Worm (Caenorhabditis elegans) whole organism, dauer: ENCODE results near the gene col-107.

Experiments used
- unc-62 ChIP-seq: sonication (generic microtip); optimal IDR thresholded peaks from 2 replicates; lab custom pipeline; 2017; ENCODE audit warnings: missing biosample characterization, missing genetic modification reagents, missing genetic modification characterization

col-107 gene

ce11 chrIV:1559931-1560330 is 11.4 kb downstream of the col-107 start, which contains the start of gene Y41D4B.17:
TSS of gene Y41D4B.17 (plus strand) at chrIV:1560104.
- no peak for TF ChIP-seq unc-62 (GFP tag; lab: Kevin White, UChicago)

- TF ChIP-seq unc-62 (GFP tag; lab: Kevin White, UChicago): no peak
These were observed 13.4 kb downstream of the col-107 start, which contains the start of gene hpo-6 for ce11 chrIV:1561884-1562283. TSS of gene hpo-6 (plus strand) at chrIV:1562184.

ce11 chrIV:1563476-1564131 is 15.1 kb downstream of the col-107 start, which contains the start of gene Y41D4B.15:
TSS of gene Y41D4B.15 (plus strand) at chrIV:1564081.
- no peak for TF ChIP-seq unc-62 (GFP tag; lab: Kevin White, UChicago)

- TF ChIP-seq unc-62 (GFP tag; lab: Kevin White, UChicago): no peak
These were observed 17.2 kb downstream of the col-107 start for ce11 chrIV:1565725-1566124.

ce11 chrIV:1567577-1567976 is 19.1 kb downstream of the col-107 start:
- TF ChIP-seq unc-62 (GFP tag; lab: Kevin White, UChicago): no peak

ce11 chrIV:1576731-1577130 is 28.2 kb downstream of the col-107 start, which contains the start of gene Y41D4B.14:
TSS of gene Y41D4B.14 (plus strand) at chrIV:1577031.
- TF ChIP-seq unc-62 (GFP tag; lab: Kevin White, UChicago): no peak

- no peak for TF ChIP-seq unc-62 (GFP tag; lab: Kevin White, UChicago)
These were observed 47.3 kb downstream of the col-107 start, which contains the start of gene npp-8 for ce11 chrIV:1595802-1596201. TSS of gene npp-8 (minus strand) at chrIV:1595824.

- no peak for TF ChIP-seq unc-62 (GFP tag; lab: Kevin White, UChicago)
These were observed 48.5 kb downstream of the col-107 start, which contains the start of gene ced-2 for ce11 chrIV:1597018-1597417. TSS of gene ced-2 (plus strand) at chrIV:1597318.
